Worm (Caenorhabditis elegans): Measurements from ENCODE around the gene str-25.

- no peak for TF ChIP-seq madf-9 (GFP tag; conservative IDR thresholded peaks at IDR 0.05)
- TF ChIP-seq lir-3 (tag; optimal IDR thresholded peaks at IDR 0.05), result no peak
Measured at ce11 chrV:16073856-16074255, 41.6 kb upstream of the str-25 start, which contains the start of gene srj-10.
